Worm (Caenorhabditis elegans) whole organism, young adult: ENCODE results near the gene Y45G12B.2.

Source experiments
- F39B2.1 ChIP-seq: fragments of 200-800 bp; sonication (Bioruptor generic); IDR thresholded peaks from 2 replicates; pipeline ENCODE4 v1.3.6; 2022; ENCODE audit warnings: missing genetic modification reagents, missing genetic modification characterization, missing compliant biosample characterization
- K12H6.12 ChIP-seq: fragments of 200-800 bp; sonication (Bioruptor generic); optimal IDR thresholded peaks from 2 replicates; lab custom pipeline; 2018; ENCODE audit warnings: mild to moderate bottlenecking, missing genetic modification characterization, missing compliant biosample characterization
- Y53G8AR.9 ChIP-seq: fragments of 200-800 bp; sonication (Bioruptor generic); conservative IDR thresholded peaks from 2 replicates; pipeline ENCODE4 v1.3.6; 2022; ENCODE audit warnings: missing genetic modification reagents, missing genetic modification characterization, missing compliant biosample characterization
- ZK185.1 ChIP-seq: sonication (generic microtip); optimal IDR thresholded peaks from 2 replicates; lab custom pipeline; 2016; ENCODE audit warnings: mild to moderate bottlenecking, missing genetic modification characterization, missing compliant biosample characterization; ENCODE audit not compliant: poor library complexity, severe bottlenecking
- ama-1 ChIP-seq, 3 experiments: fragments of 150-350 bp in 1 of 3; sonication (generic microtip) in 2 of 3; optimal IDR thresholded peaks; 2 replicates each; lab custom pipeline; 2014 to 2018; ENCODE audit warnings: missing biosample characterization in 2 of 3, missing genetic modification characterization in 2 of 3, missing genetic modification reagents in 2 of 3
- dpl-1 ChIP-seq: fragments of 150-350 bp; optimal IDR thresholded peaks from 2 replicates; lab custom pipeline; 2014; ENCODE audit warnings: missing biosample characterization, missing genetic modification reagents, missing genetic modification characterization
- ekl-4 ChIP-seq: fragments of 200-800 bp; sonication (Bioruptor generic); IDR thresholded peaks from 2 replicates; pipeline ENCODE4 v1.3.6; 2022; ENCODE audit warnings: missing genetic modification reagents, missing genetic modification characterization, missing compliant biosample characterization
- ets-4 ChIP-seq: fragments of 200-800 bp; sonication (Bioruptor generic); optimal IDR thresholded peaks from 2 replicates; lab custom pipeline; 2018; ENCODE audit warnings: mild to moderate bottlenecking, missing genetic modification characterization, missing compliant biosample characterization
- hlh-12 ChIP-seq: sonication (generic microtip); optimal IDR thresholded peaks from 2 replicates; lab custom pipeline; 2016; ENCODE audit warnings: missing genetic modification characterization, missing compliant biosample characterization
- madf-8 ChIP-seq: fragments of 200-800 bp; sonication (Bioruptor generic); conservative IDR thresholded peaks from 2 replicates; pipeline ENCODE4 v1.3.6; 2022; ENCODE audit warnings: missing genetic modification reagents, missing genetic modification characterization, missing compliant biosample characterization
- pha-4 ChIP-seq: fragments of 150-350 bp; sonication (generic microtip); optimal IDR thresholded peaks from 2 replicates; lab custom pipeline; 2014; ENCODE audit warnings: missing biosample characterization, missing genetic modification reagents, missing genetic modification characterization
- snpc-4 ChIP-seq, 5 experiments: fragments of 150-350 bp in 1 of 5; sonication (generic microtip) in 4 of 5; optimal IDR thresholded peaks; 2 replicates each; lab custom pipeline; 2014 to 2018; ENCODE audit warnings: missing genetic modification characterization in 5 of 5, missing biosample characterization in 3 of 5, antibody characterized with exemption in 2 of 5, mild to moderate bottlenecking in 2 of 5, missing compliant biosample characterization in 2 of 5, missing genotype in 2 of 5, moderate library complexity in 2 of 5, missing genetic modification reagents in 1 of 5
- unc-62 ChIP-seq: fragments of 150-350 bp; optimal IDR thresholded peaks from 2 replicates; lab custom pipeline; 2014; ENCODE audit warnings: missing biosample characterization, missing genetic modification reagents, missing genetic modification characterization

DNA sequence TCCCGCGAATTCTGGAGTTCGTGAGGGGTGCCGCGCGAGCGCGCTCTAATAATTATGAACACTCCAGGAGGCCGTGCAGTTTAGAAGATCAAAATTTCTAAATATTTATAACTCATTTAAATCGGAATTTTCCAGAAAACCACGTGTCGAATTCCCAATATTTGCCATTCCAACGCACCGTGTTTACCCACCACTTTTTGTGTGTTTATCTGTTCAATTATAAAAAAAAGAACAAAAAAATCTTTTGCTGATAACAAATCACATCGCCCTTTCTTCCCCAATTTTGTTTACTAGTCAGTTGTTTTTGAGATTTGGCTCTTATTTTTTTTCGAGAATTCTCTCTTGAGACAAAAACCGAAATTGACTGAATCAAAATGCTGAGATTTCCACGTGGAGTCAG is 38.4 kb upstream of the Y45G12B.2 start:
- no peak for TF ChIP-seq ets-4 (GFP tag; lab: Kevin White, UChicago)
- no peak for TF ChIP-seq Y53G8AR.9 (GFP tag; lab: Robert Waterston, UW)
- no peak for TF ChIP-seq pha-4 (tag; lab: Kevin White, UChicago)
- no peak for TF ChIP-seq ekl-4 (GFP tag; lab: Robert Waterston, UW)
- no peak for TF ChIP-seq F39B2.1
- TF ChIP-seq snpc-4 (GFP tag; optimal IDR thresholded peaks at IDR 0.05; lab: Kevin White, UChicago): no peak
- TF ChIP-seq snpc-4 (tag; optimal IDR thresholded peaks at IDR 0.05; lab: Kevin White, UChicago): no peak
- no peak for TF ChIP-seq dpl-1 (GFP tag; lab: Kevin White, UChicago)
- no peak for TF ChIP-seq unc-62 (GFP tag; lab: Kevin White, UChicago)
- TF ChIP-seq ama-1 (optimal IDR thresholded peaks at IDR 0.05; lab: Kevin White, UChicago): no peak
- no peak for TF ChIP-seq ama-1 (GFP tag; optimal IDR thresholded peaks at IDR 0.05; lab: Kevin White, UChicago)
- TF ChIP-seq ZK185.1 (tag; lab: Kevin White, UChicago): no peak
- TF ChIP-seq hlh-12 (tag; lab: Kevin White, UChicago): no peak
- TF ChIP-seq madf-8 (GFP tag; lab: Robert Waterston, UW): 0 out of 2 replicates have a peak, but pooled peaks have one; percentile 13
- no peak for TF ChIP-seq K12H6.12
